Worm (Caenorhabditis elegans) whole organism, L1 larva: ENCODE measurements around the gene T24G10.2.

Experiments used
- C04F5.9 ChIP-seq: sonication (generic microtip); optimal IDR thresholded peaks from 2 replicates; lab custom pipeline; 2016; ENCODE audit warnings: missing genetic modification characterization, missing compliant biosample characterization
- ama-1 ChIP-seq: fragments of 150-350 bp; optimal IDR thresholded peaks from 2 replicates; lab custom pipeline; 2014
- dpl-1 ChIP-seq, 3 experiments: fragments of 150-350 bp in 2 of 3; sonication (generic microtip) in 1 of 3; optimal IDR thresholded peaks; 2 replicates each; lab custom pipeline; 2014 to 2017; ENCODE audit warnings: missing biosample characterization in 3 of 3, missing genetic modification characterization in 3 of 3, missing genetic modification reagents in 3 of 3
- egl-27 ChIP-seq, 2 experiments: fragments of 150-350 bp in 1 of 2; sonication (generic microtip); optimal IDR thresholded peaks; 3 replicates each; lab custom pipeline; 2017 to 2018; ENCODE audit warnings: missing biosample characterization in 2 of 2, missing genetic modification characterization in 2 of 2, missing genetic modification reagents in 2 of 2
- fkh-10 ChIP-seq: sonication (generic microtip); optimal IDR thresholded peaks from 2 replicates; lab custom pipeline; 2017; ENCODE audit warnings: missing biosample characterization, missing genetic modification reagents, missing genetic modification characterization
- lin-13 ChIP-seq: fragments of 150-350 bp; optimal IDR thresholded peaks from 2 replicates; lab custom pipeline; 2014; ENCODE audit warnings: missing biosample characterization, missing genetic modification reagents, missing genetic modification characterization
- lin-14 ChIP-seq: fragments of 200-800 bp; sonication (Bioruptor generic); optimal IDR thresholded peaks from 2 replicates; lab custom pipeline; 2018; ENCODE audit warnings: mild to moderate bottlenecking, missing genetic modification characterization, moderate library complexity, missing compliant biosample characterization
- nhr-11 ChIP-seq: fragments of 150-350 bp; optimal IDR thresholded peaks from 2 replicates; lab custom pipeline; 2014; ENCODE audit warnings: missing biosample characterization, missing genetic modification characterization
- nhr-77 ChIP-seq: fragments of 150-350 bp; optimal IDR thresholded peaks from 2 replicates; lab custom pipeline; 2014; ENCODE audit warnings: missing biosample characterization, missing genetic modification characterization
- pag-3 ChIP-seq: sonication (generic microtip); optimal IDR thresholded peaks from 2 replicates; lab custom pipeline; 2017; ENCODE audit warnings: missing genetic modification characterization, mild to moderate bottlenecking, missing compliant biosample characterization, antibody characterized with exemption, borderline replicate concordance; ENCODE audit not compliant: insufficient read depth
- skn-1 ChIP-seq: fragments of 150-350 bp; optimal IDR thresholded peaks from 2 replicates; lab custom pipeline; 2014; ENCODE audit warnings: missing biosample characterization, missing genetic modification characterization
- xbp-1 ChIP-seq: sonication (generic microtip); optimal IDR thresholded peaks from 2 replicates; lab custom pipeline; 2016; ENCODE audit warnings: missing genetic modification characterization, missing compliant biosample characterization
- zag-1 ChIP-seq: fragments of 150-350 bp; optimal IDR thresholded peaks from 2 replicates; lab custom pipeline; 2014; ENCODE audit warnings: missing biosample characterization, missing genetic modification characterization

ce11 chrIII:5404998-5405397 lies 37.6 kb downstream of the T24G10.2 start:
- TF ChIP-seq lin-13 (GFP tag; lab: Kevin White, UChicago) (no peak), xbp-1 (no peak), nhr-11 (tag; lab: Kevin White, UChicago) (no peak), ama-1 (lab: Kevin White, UChicago) (no peak), nhr-77 (tag; lab: Kevin White, UChicago) (no peak), egl-27 (tag; optimal IDR thresholded peaks at IDR 0.05; lab: Kevin White, UChicago) (no peak), fkh-10 (GFP tag; lab: Kevin White, UChicago) (no peak), pag-3 (no peak), dpl-1 (GFP tag; optimal IDR thresholded peaks at IDR 0.05; lab: Kevin White, UChicago) (no peak), lin-14 (no peak), skn-1 (tag; lab: Kevin White, UChicago) (no peak), C04F5.9 (tag; lab: Kevin White, UChicago) (no peak), zag-1 (tag; lab: Kevin White, UChicago) (no peak)
